Worm (Caenorhabditis elegans) whole organism, L1 larva: ENCODE data around the gene C18H9.5.

ENCODE experiments used
- aly-2 ChIP-seq: fragments of 150-350 bp; optimal IDR thresholded peaks from 2 replicates; lab custom pipeline; 2014; ENCODE audit warnings: missing biosample characterization, missing genetic modification characterization
- ceh-90 ChIP-seq: sonication (generic microtip); optimal IDR thresholded peaks from 2 replicates; lab custom pipeline; 2016; ENCODE audit warnings: missing genetic modification characterization, missing compliant biosample characterization
- dpl-1 ChIP-seq, 3 experiments: fragments of 150-350 bp in 2 of 3; sonication (generic microtip) in 1 of 3; optimal IDR thresholded peaks; 2 replicates each; lab custom pipeline; 2014 to 2017; ENCODE audit warnings: missing biosample characterization in 3 of 3, missing genetic modification characterization in 3 of 3, missing genetic modification reagents in 3 of 3
- isw-1 ChIP-seq: fragments of 200-800 bp; sonication (Bioruptor generic); IDR thresholded peaks from 2 replicates; pipeline ENCODE4 v1.3.6; 2022; ENCODE audit warnings: missing genetic modification characterization, missing compliant biosample characterization
- lsy-2 ChIP-seq, 2 experiments: fragments of 150-350 bp; optimal IDR thresholded peaks; 2 replicates each; lab custom pipeline; 2014; ENCODE audit warnings: missing biosample characterization in 2 of 2, missing genetic modification characterization in 2 of 2
- mdl-1 ChIP-seq, 2 experiments: fragments of 150-350 bp; optimal IDR thresholded peaks; 2 replicates each; lab custom pipeline; 2014 to 2017; ENCODE audit warnings: missing biosample characterization in 2 of 2, missing genetic modification characterization in 2 of 2, inconsistent platforms in 1 of 2
- nhr-237 ChIP-seq: fragments of 150-350 bp; optimal IDR thresholded peaks from 2 replicates; lab custom pipeline; 2014; ENCODE audit warnings: missing biosample characterization, missing genetic modification characterization
- unc-130 ChIP-seq: fragments of 150-350 bp; optimal IDR thresholded peaks from 2 replicates; lab custom pipeline; 2017; ENCODE audit warnings: missing biosample characterization, missing genetic modification characterization, inconsistent platforms
- unc-30 ChIP-seq: sonication (generic microtip); optimal IDR thresholded peaks from 2 replicates; lab custom pipeline; 2017; ENCODE audit warnings: missing biosample characterization, missing genetic modification characterization
- unc-62 ChIP-seq: fragments of 150-350 bp; optimal IDR thresholded peaks from 2 replicates; lab custom pipeline; 2014; ENCODE audit warnings: missing biosample characterization, missing genetic modification reagents, missing genetic modification characterization

- no peak for TF ChIP-seq lsy-2 (tag; optimal IDR thresholded peaks at IDR 0.05; lab: Kevin White, UChicago)
- no peak for TF ChIP-seq unc-130
- no peak for TF ChIP-seq ceh-90
- TF ChIP-seq aly-2 (tag; lab: Kevin White, UChicago), result no peak
- no peak for TF ChIP-seq unc-62 (GFP tag; lab: Kevin White, UChicago)
- TF ChIP-seq unc-30 (tag; lab: Kevin White, UChicago), result no peak
- no peak for TF ChIP-seq isw-1 (GFP tag; lab: Robert Waterston, UW)
- no peak for TF ChIP-seq mdl-1 (tag; optimal IDR thresholded peaks at IDR 0.05; lab: Kevin White, UChicago)
- TF ChIP-seq nhr-237 (tag; lab: Kevin White, UChicago), result no peak
- no peak for TF ChIP-seq dpl-1 (GFP tag; optimal IDR thresholded peaks at IDR 0.05; lab: Kevin White, UChicago)
Observed at ce11 chrII:6649026-6649425, 46.3 kb downstream of the C18H9.5 start, which contains the start of gene oig-8.
